Worm (Caenorhabditis elegans): ENCODE data around the gene C25F9.16.

- no peak for TF ChIP-seq W03F9.2 (tag; optimal IDR thresholded peaks at IDR 0.05)
- TF ChIP-seq him-1 (tag; optimal IDR thresholded peaks at IDR 0.05): no peak
- TF ChIP-seq dao-5 (tag; optimal IDR thresholded peaks at IDR 0.05): no peak
Observed at ce11 chrV:19398882-19399281, 35.3 kb upstream of the C25F9.16 start, which contains the start of gene C25F9.13.

Data from whole organism, L4/young adult.